Fruit fly (Drosophila melanogaster) whole organism, embryonic: ENCODE data around the gene mus301.

Experiments
- Atf-2 ChIP-seq: fragments of 200-800 bp; sonication (Bioruptor generic); optimal IDR thresholded peaks from 2 replicates; lab custom pipeline; 2016; ENCODE audit warnings: missing biosample characterization, missing genetic modification characterization
- Blimp-1 ChIP-seq: fragments of 200-800 bp; sonication (Bioruptor generic); optimal IDR thresholded peaks from 3 replicates; lab custom pipeline; 2018; ENCODE audit warnings: missing biosample characterization, missing genetic modification characterization, mild to moderate bottlenecking, moderate library complexity, missing genetic modification reagents
- CG10267 ChIP-seq: fragments of 200-800 bp; sonication (Bioruptor generic); optimal IDR thresholded peaks from 2 replicates; lab custom pipeline; 2018; ENCODE audit warnings: missing biosample characterization, mild to moderate bottlenecking, missing genetic modification characterization, moderate library complexity
- CG11247 ChIP-seq: fragments of 200-800 bp; sonication (Bioruptor generic); IDR thresholded peaks from 2 replicates; pipeline ENCODE4 v1.3.6; 2022; ENCODE audit warnings: missing biosample characterization, missing genetic modification characterization
- CG11456 ChIP-seq: fragments of 200-800 bp; sonication (Bioruptor generic); IDR thresholded peaks from 3 replicates; pipeline ENCODE4 v1.3.6; 2022; ENCODE audit warnings: missing biosample characterization, missing genetic modification characterization
- CG1233 ChIP-seq: fragments of 200-800 bp; sonication (Bioruptor generic); optimal IDR thresholded peaks from 4 replicates; lab custom pipeline; 2018; ENCODE audit warnings: missing biosample characterization, mild to moderate bottlenecking, missing genetic modification characterization
- CG13287 ChIP-seq: fragments of 200-800 bp; sonication (Bioruptor generic); IDR thresholded peaks from 2 replicates; pipeline ENCODE4 v1.3.6; 2022; ENCODE audit warnings: missing biosample characterization, missing genetic modification characterization; ENCODE audit not compliant: partially characterized antibody
- CG14014 ChIP-seq: fragments of 200-800 bp; sonication (Bioruptor generic); IDR thresholded peaks from 2 replicates; pipeline ENCODE4 v1.3.6; 2022; ENCODE audit warnings: missing biosample characterization, missing genetic modification characterization
- CG15011 ChIP-seq: fragments of 200-800 bp; sonication (Bioruptor generic); optimal IDR thresholded peaks from 3 replicates; lab custom pipeline; 2018; ENCODE audit warnings: missing biosample characterization, mild to moderate bottlenecking, missing genetic modification characterization
- CG18262 ChIP-seq: fragments of 200-800 bp; optimal IDR thresholded peaks from 3 replicates; lab custom pipeline; 2019; ENCODE audit warnings: missing biosample characterization, mild to moderate bottlenecking, missing genetic modification characterization, moderate library complexity
- CG2199 ChIP-seq: fragments of 200-800 bp; sonication (Bioruptor generic); IDR thresholded peaks from 3 replicates; pipeline ENCODE4 v1.3.6; 2022; ENCODE audit warnings: missing biosample characterization, missing genetic modification characterization
- CG2678 ChIP-seq: fragments of 200-800 bp; sonication (Bioruptor generic); optimal IDR thresholded peaks from 3 replicates; lab custom pipeline; 2019; ENCODE audit warnings: missing biosample characterization, mild to moderate bottlenecking, missing genetic modification characterization, moderate library complexity
- CG34224 ChIP-seq: fragments of 200-800 bp; sonication (Bioruptor generic); IDR thresholded peaks from 3 replicates; pipeline ENCODE4 v1.3.6; 2022; ENCODE audit warnings: missing biosample characterization, missing genetic modification characterization; ENCODE audit not compliant: partially characterized antibody
- CG3847 ChIP-seq: fragments of 200-800 bp; sonication (Bioruptor generic); IDR thresholded peaks from 2 replicates; pipeline ENCODE4 v1.3.6; 2022; ENCODE audit warnings: missing biosample characterization, missing genetic modification characterization
- CG4617 ChIP-seq: fragments of 200-800 bp; sonication (Bioruptor generic); optimal IDR thresholded peaks from 3 replicates; lab custom pipeline; 2016; ENCODE audit warnings: missing biosample characterization, missing genetic modification characterization, borderline replicate concordance
- CG8944 ChIP-seq: fragments of 200-800 bp; sonication (Bioruptor generic); optimal IDR thresholded peaks from 3 replicates; lab custom pipeline; 2016; ENCODE audit warnings: missing biosample characterization, missing genetic modification characterization
- CG9609 ChIP-seq: fragments of 200-800 bp; sonication (Bioruptor generic); optimal IDR thresholded peaks from 3 replicates; lab custom pipeline; 2016; ENCODE audit warnings: missing biosample characterization, missing genetic modification characterization
- CHES-1-like ChIP-seq: fragments of 200-800 bp; sonication (Bioruptor generic); optimal IDR thresholded peaks from 2 replicates; lab custom pipeline; 2016; ENCODE audit warnings: missing biosample characterization, missing genetic modification characterization
- Dip3 ChIP-seq: fragments of 200-800 bp; sonication (Bioruptor generic); optimal IDR thresholded peaks from 3 replicates; lab custom pipeline; 2016; ENCODE audit warnings: missing biosample characterization, missing genetic modification characterization
- Dp ChIP-seq: fragments of 200-800 bp; sonication (Bioruptor generic); optimal IDR thresholded peaks from 2 replicates; lab custom pipeline; 2018; ENCODE audit warnings: missing biosample characterization, mild to moderate bottlenecking, missing genetic modification characterization, moderate library complexity
- Dref ChIP-seq: fragments of 200-800 bp; sonication (Bioruptor generic); IDR thresholded peaks from 2 replicates; pipeline ENCODE4 v1.3.6; 2022; ENCODE audit warnings: missing biosample characterization, missing genetic modification characterization
- E2f1 ChIP-seq: fragments of 200-800 bp; sonication (Bioruptor generic); IDR thresholded peaks from 2 replicates; pipeline ENCODE4 v1.3.6; 2022; ENCODE audit warnings: missing biosample characterization, missing genetic modification characterization
- Ets97D ChIP-seq: fragments of 200-800 bp; sonication (Bioruptor generic); optimal IDR thresholded peaks from 3 replicates; lab custom pipeline; 2016; ENCODE audit warnings: missing biosample characterization, missing genetic modification characterization
- Fer1 ChIP-seq: fragments of 200-800 bp; sonication (Bioruptor generic); optimal IDR thresholded peaks from 2 replicates; lab custom pipeline; 2017; ENCODE audit warnings: missing biosample characterization, mild to moderate bottlenecking, missing genetic modification characterization
- HLH54F ChIP-seq: fragments of 200-800 bp; sonication (Bioruptor generic); optimal IDR thresholded peaks from 3 replicates; lab custom pipeline; 2016; ENCODE audit warnings: missing biosample characterization, missing genetic modification characterization
- Myb ChIP-seq: fragments of 200-800 bp; sonication (Bioruptor generic); optimal IDR thresholded peaks from 2 replicates; lab custom pipeline; 2016; ENCODE audit warnings: missing biosample characterization, missing genetic modification characterization
- NC2β ChIP-seq: fragments of 200-800 bp; sonication (Bioruptor generic); optimal IDR thresholded peaks from 2 replicates; lab custom pipeline; 2016; ENCODE audit warnings: missing biosample characterization, missing genetic modification characterization
- Opbp ChIP-seq: fragments of 200-800 bp; sonication (Bioruptor generic); IDR thresholded peaks from 3 replicates; pipeline ENCODE4 v1.3.6; 2022; ENCODE audit warnings: missing biosample characterization, missing genetic modification characterization; ENCODE audit not compliant: partially characterized antibody
- Sin3A ChIP-seq: fragments of >200 bp; optimal IDR thresholded peaks from 2 replicates; lab custom pipeline; 2018
- Xrp1 ChIP-seq: fragments of 200-800 bp; sonication (Bioruptor generic); IDR thresholded peaks from 2 replicates; pipeline ENCODE4 v1.3.6; 2022; ENCODE audit warnings: missing biosample characterization, missing genetic modification characterization
- YL-1 ChIP-seq: fragments of 200-800 bp; sonication (Bioruptor generic); optimal IDR thresholded peaks from 3 replicates; lab custom pipeline; 2017; ENCODE audit warnings: missing biosample characterization, mild to moderate bottlenecking, missing genetic modification characterization
- bbx ChIP-seq: fragments of 200-800 bp; sonication (Bioruptor generic); IDR thresholded peaks from 2 replicates; pipeline ENCODE4 v1.3.6; 2022; ENCODE audit warnings: missing biosample characterization, missing genetic modification characterization; ENCODE audit not compliant: partially characterized antibody
- crp ChIP-seq, 2 experiments: fragments of 200-800 bp; sonication (Bioruptor generic); optimal IDR thresholded peaks; 2 replicates in 1 of 2; 3 replicates in 1 of 2; lab custom pipeline; 2017; ENCODE audit warnings: missing biosample characterization in 2 of 2, missing genetic modification characterization in 2 of 2, mild to moderate bottlenecking in 1 of 2, moderate library complexity in 1 of 2
- dpn ChIP-seq, 2 experiments: fragments of 200-800 bp; sonication (Bioruptor generic); optimal IDR thresholded peaks; 3 replicates each; lab custom pipeline; 2016; ENCODE audit warnings: missing biosample characterization in 2 of 2, missing genetic modification characterization in 2 of 2
- gro ChIP-seq: fragments of 200-800 bp; sonication (Bioruptor generic); optimal IDR thresholded peaks from 2 replicates; lab custom pipeline; 2016; ENCODE audit warnings: missing biosample characterization, missing genetic modification characterization
- jumu ChIP-seq: fragments of 200-800 bp; sonication (Bioruptor generic); optimal IDR thresholded peaks from 3 replicates; lab custom pipeline; 2016; ENCODE audit warnings: missing biosample characterization, missing genetic modification characterization
- ken ChIP-seq: fragments of 200-800 bp; sonication (Bioruptor generic); IDR thresholded peaks from 3 replicates; pipeline ENCODE4 v1.3.6; 2022; ENCODE audit warnings: missing biosample characterization, missing genetic modification characterization
- mam ChIP-seq: fragments of 200-800 bp; sonication (Bioruptor generic); optimal IDR thresholded peaks from 3 replicates; lab custom pipeline; 2016; ENCODE audit warnings: missing biosample characterization, missing genetic modification characterization
- pzg ChIP-seq: fragments of 200-800 bp; sonication (Bioruptor generic); optimal IDR thresholded peaks from 3 replicates; lab custom pipeline; 2018; ENCODE audit warnings: missing biosample characterization, mild to moderate bottlenecking, missing genetic modification characterization, moderate library complexity
- rib ChIP-seq: fragments of 200-800 bp; sonication (Bioruptor generic); IDR thresholded peaks from 2 replicates; pipeline ENCODE4 v1.3.6; 2022; ENCODE audit warnings: missing biosample characterization, missing genetic modification characterization
- sens ChIP-seq: fragments of 200-800 bp; sonication (Bioruptor generic); peaks from one replicate; lab custom pipeline; 2016; ENCODE audit warnings: missing biosample characterization, missing genetic modification characterization
- shn ChIP-seq: fragments of 200-800 bp; sonication (Bioruptor generic); optimal IDR thresholded peaks from 3 replicates; lab custom pipeline; 2016; ENCODE audit warnings: missing biosample characterization, missing genetic modification characterization
- sqz ChIP-seq: fragments of 200-800 bp; sonication (Bioruptor generic); optimal IDR thresholded peaks from 3 replicates; lab custom pipeline; 2018; ENCODE audit warnings: missing biosample characterization, mild to moderate bottlenecking, missing genetic modification characterization
- stc ChIP-seq: fragments of 200-800 bp; sonication (Bioruptor generic); IDR thresholded peaks from 2 replicates; pipeline ENCODE4 v1.3.6; 2022; ENCODE audit warnings: missing biosample characterization, missing genetic modification characterization
- stwl ChIP-seq: fragments of 200-800 bp; sonication (Bioruptor generic); optimal IDR thresholded peaks from 3 replicates; lab custom pipeline; 2018; ENCODE audit warnings: missing biosample characterization, mild to moderate bottlenecking, missing genetic modification characterization, moderate library complexity
- unc-4 ChIP-seq: fragments of 200-800 bp; sonication (Bioruptor generic); IDR thresholded peaks from 2 replicates; pipeline ENCODE4 v1.3.6; 2022; ENCODE audit warnings: missing biosample characterization, missing genetic modification characterization; ENCODE audit not compliant: partially characterized antibody
- usp ChIP-seq: fragments of >200 bp; optimal IDR thresholded peaks from 2 replicates; lab custom pipeline; 2017; ENCODE audit warnings: missing biosample characterization, missing genetic modification characterization
- vvl ChIP-seq: fragments of 200-800 bp; sonication (Bioruptor generic); IDR thresholded peaks from 2 replicates; pipeline ENCODE4 v1.3.6; 2022; ENCODE audit warnings: missing biosample characterization, missing genetic modification characterization
- zen2 ChIP-seq: fragments of 200-800 bp; sonication (Bioruptor generic); IDR thresholded peaks from 3 replicates; pipeline ENCODE4 v1.3.6; 2022; ENCODE audit warnings: missing biosample characterization, missing genetic modification characterization; ENCODE audit not compliant: partially characterized antibody
- zfh1 ChIP-seq: fragments of 200-800 bp; sonication (Bioruptor generic); IDR thresholded peaks from 3 replicates; pipeline ENCODE4 v1.3.6; 2022; ENCODE audit warnings: missing biosample characterization, missing genetic modification characterization

The mus301 gene

dm6 chr3L:8110171-8110570 lies 27.4 kb upstream of the mus301 start, which contains the start of gene Nulp1 (continued):
- 0 out of 3 replicates have a peak, but pooled peaks have one; percentile 43 for TF ChIP-seq Opbp (GFP tag; lab: Robert Waterston, UW)
- peak; percentile 27 for TF ChIP-seq CG9609
- peak; percentile 8 for TF ChIP-seq shn (GFP tag; lab: Kevin White, UChicago)
- peak; percentile 17 for TF ChIP-seq CG8944 (GFP tag; lab: Kevin White, UChicago)
- no peak for TF ChIP-seq zen2 (GFP tag; lab: Robert Waterston, UW)
- TF ChIP-seq CG11456: peak; percentile 7; the same call in 2 of the 3 replicates
- peak; percentile 22 for TF ChIP-seq CG1233 (GFP tag; lab: Kevin White, UChicago)
- peak; percentile 25 for TF ChIP-seq Dip3
- peak; percentile 42 for TF ChIP-seq Dref
- TF ChIP-seq Xrp1: peak; percentile 25; the same call in 1 of the 2 replicates
- 0 out of 3 replicates have a peak, but pooled peaks have one; percentile 20 for TF ChIP-seq zfh1 (GFP tag; lab: Robert Waterston, UW)
- 0 out of 2 replicates have a peak, but pooled peaks have one; percentile 21 for TF ChIP-seq CG14014
- TF ChIP-seq Myb: peak; percentile 37
- TF ChIP-seq CG11247 (GFP tag; lab: Robert Waterston, UW): no peak
- TF ChIP-seq usp (GFP tag; lab: Kevin White, UChicago): no peak
- peak; percentile 10 for TF ChIP-seq jumu (GFP tag; lab: Kevin White, UChicago)
- TF ChIP-seq Blimp-1 (GFP tag; lab: Kevin White, UChicago): peak; percentile 84
- TF ChIP-seq stwl: peak; percentile 77
- peak; percentile 41 for TF ChIP-seq vvl (GFP tag; lab: Robert Waterston, UW)
- TF ChIP-seq CG3847: peak; percentile 65
- TF ChIP-seq stc (GFP tag; lab: Robert Waterston, UW): no peak
- peak; percentile 89 for TF ChIP-seq Dp (GFP tag; lab: Kevin White, UChicago)
- peak; percentile 60 for TF ChIP-seq gro (GFP tag; lab: Kevin White, UChicago)
- peak; percentile 75 for TF ChIP-seq pzg
- 0 out of 3 replicates have a peak, but pooled peaks have one; percentile 37 for TF ChIP-seq ken (GFP tag; lab: Robert Waterston, UW)
- peak; percentile 52 for TF ChIP-seq CHES-1-like (GFP tag; lab: Kevin White, UChicago)
- TF ChIP-seq Sin3A (lab: Kevin White, UChicago): peak; percentile 27
- TF ChIP-seq Fer1 (GFP tag; lab: Kevin White, UChicago): peak; percentile 49
- 0 out of 2 replicates have a peak, but pooled peaks have one; percentile 12 for TF ChIP-seq unc-4 (GFP tag; lab: Robert Waterston, UW)
- TF ChIP-seq sqz: peak; percentile 85
- peak; percentile 55 for TF ChIP-seq HLH54F (GFP tag; lab: Kevin White, UChicago)
- peak; percentile 50 for TF ChIP-seq mam (GFP tag; lab: Kevin White, UChicago)
- peak in 1 of 2 experiments; percentile 75 for TF ChIP-seq crp (GFP tag; optimal IDR thresholded peaks at IDR 0.05; lab: Kevin White, UChicago)
- peak; percentile 91 for TF ChIP-seq CG10267
- TF ChIP-seq CG13287: peak; percentile 22; the same call in 1 of the 2 replicates
- TF ChIP-seq sens: peak; percentile 74
- TF ChIP-seq NC2β: no peak
- peak; percentile 55 for TF ChIP-seq bbx (GFP tag; lab: Robert Waterston, UW)
- TF ChIP-seq Atf-2: no peak
- peak; percentile 57; the same call in 1 of the 2 replicates for TF ChIP-seq rib (GFP tag; lab: Robert Waterston, UW)
- peak; percentile 48 for TF ChIP-seq YL-1
- no peak for TF ChIP-seq CG15011 (GFP tag; lab: Kevin White, UChicago)
- peak; percentile 91 for TF ChIP-seq CG4617 (GFP tag; lab: Kevin White, UChicago)
- TF ChIP-seq dpn (GFP tag; optimal IDR thresholded peaks at IDR 0.05; lab: Kevin White, UChicago): peak; percentile 1 to 42
- TF ChIP-seq CG2678: no peak
- no peak for TF ChIP-seq CG18262 (tag; lab: Kevin White, UChicago)
- TF ChIP-seq CG2199 (GFP tag; lab: Robert Waterston, UW): no peak
- no peak for TF ChIP-seq CG34224 (GFP tag; lab: Robert Waterston, UW)
- TF ChIP-seq E2f1: 0 out of 2 replicates have a peak, but pooled peaks have one; percentile 20
- TF ChIP-seq Ets97D (GFP tag; lab: Kevin White, UChicago): peak; percentile 57
